Fruit fly (Drosophila melanogaster): Measurements from ENCODE around the gene rtp.

Gene rtp

dm6 chr3R:5223839-5224238, 13.3 kb downstream of the rtp start, which contains the start of gene CG14664:
Gene CG14664, plus strand, starts transcription at chr3R:5224139.
- 0 out of 2 replicates have a peak, but pooled peaks have one; percentile 11 for TF ChIP-seq MBD-R2 (GFP tag; IDR thresholded peaks at IDR 0.05)
- no peak for TF ChIP-seq maf-S (GFP tag; optimal IDR thresholded peaks at IDR 0.05)
- no peak for TF ChIP-seq pum (GFP tag; optimal IDR thresholded peaks at IDR 0.05)
- no peak for TF ChIP-seq CG34376 (GFP tag; optimal IDR thresholded peaks at IDR 0.05)

DNA sequence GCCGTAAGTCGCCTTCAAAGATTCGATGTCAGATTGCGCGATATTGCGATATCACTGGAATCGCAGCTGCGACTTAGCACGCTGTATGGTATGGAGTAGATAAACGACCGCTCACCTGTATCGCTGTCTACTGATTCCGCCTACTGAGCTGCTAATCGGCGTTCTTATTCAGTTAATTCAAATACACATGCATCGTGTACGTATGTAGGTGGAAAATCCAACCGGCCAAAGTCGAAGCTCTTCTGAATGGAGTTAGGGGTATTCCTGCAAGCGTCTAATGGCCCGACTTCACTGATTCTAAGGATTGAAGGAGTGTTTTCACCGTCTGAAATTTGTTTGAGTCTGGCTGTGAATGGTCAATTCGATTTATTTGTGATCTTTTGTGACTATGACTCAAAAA, 14.0 kb downstream of the rtp start, which contains the start of gene CG2604:
Gene CG2604, minus strand, starts transcription at position 231 of the 400 bp plus-strand sequence.
- TF ChIP-seq nerfin-1 (tag; optimal IDR thresholded peaks at IDR 0.05) = no peak
- peak; percentile 61 for TF ChIP-seq CG15514 (GFP tag; optimal IDR thresholded peaks at IDR 0.05)
- 0 out of 3 replicates have a peak, but pooled peaks have one; percentile 28 for TF ChIP-seq CG2199 (GFP tag; IDR thresholded peaks at IDR 0.05)
- TF ChIP-seq Eip74EF (GFP tag; optimal IDR thresholded peaks at IDR 0.05) = peak in 1 of 2 experiments; percentile 57
- no peak for TF ChIP-seq her (GFP tag; optimal IDR thresholded peaks at IDR 0.05)
- no peak for TF ChIP-seq toy (GFP tag; IDR thresholded peaks at IDR 0.05)
- no peak for TF ChIP-seq Opbp (GFP tag; IDR thresholded peaks at IDR 0.05; ENCODE audit: partially characterized antibody)
- TF ChIP-seq CG18764 (GFP tag; optimal IDR thresholded peaks at IDR 0.05) = no peak
- TF ChIP-seq CG1024 (GFP tag; IDR thresholded peaks at IDR 0.05) = peak; percentile 53
- peak in 1 of 2 experiments; percentile 28 for TF ChIP-seq Dfd (GFP tag; optimal IDR thresholded peaks at IDR 0.05)
- peak; percentile 92 for TF ChIP-seq CG7357 (GFP tag; IDR thresholded peaks at IDR 0.05)
- no peak for TF ChIP-seq Lpt (GFP tag; optimal IDR thresholded peaks at IDR 0.05)
- no peak for TF ChIP-seq H15 (GFP tag; IDR thresholded peaks at IDR 0.05)
- peak; percentile 50 for TF ChIP-seq Drgx (GFP tag; IDR thresholded peaks at IDR 0.05)
- peak; percentile 29; the same call in 1 of the 2 replicates for TF ChIP-seq MBD-R2 (GFP tag; IDR thresholded peaks at IDR 0.05)
- TF ChIP-seq gfzf (GFP tag; optimal IDR thresholded peaks at IDR 0.05) = peak; percentile 31
- peak; percentile 82 for TF ChIP-seq grn (GFP tag; optimal IDR thresholded peaks at IDR 0.05)
- no peak for TF ChIP-seq ranshi (GFP tag; IDR thresholded peaks at IDR 0.05)
- no peak for TF ChIP-seq Dll (GFP tag; IDR thresholded peaks at IDR 0.05; ENCODE audit: partially characterized antibody)
- TF ChIP-seq CG1603 (tag; optimal IDR thresholded peaks at IDR 0.05) = peak; percentile 31
- TF ChIP-seq Elba2 (GFP tag; optimal IDR thresholded peaks at IDR 0.05) = peak; percentile 50
- peak; percentile 74 for TF ChIP-seq Med (GFP tag)
- peak; percentile 49 for TF ChIP-seq exex (tag; optimal IDR thresholded peaks at IDR 0.05)
- no peak for TF ChIP-seq CG1792 (GFP tag; optimal IDR thresholded peaks at IDR 0.05)
- TF ChIP-seq odd (GFP tag; optimal IDR thresholded peaks at IDR 0.05) = no peak
- TF ChIP-seq CG32532 (GFP tag; IDR thresholded peaks at IDR 0.05) = 0 out of 2 replicates have a peak, but pooled peaks have one; percentile 44
- no peak for TF ChIP-seq Mrtf (GFP tag; IDR thresholded peaks at IDR 0.05)
- peak; percentile 23 for TF ChIP-seq sug (tag; optimal IDR thresholded peaks at IDR 0.05)
- 0 out of 2 replicates have a peak, but pooled peaks have one; percentile 13 for TF ChIP-seq sob (GFP tag; IDR thresholded peaks at IDR 0.05)
- no peak for TF ChIP-seq CG14014 (GFP tag; IDR thresholded peaks at IDR 0.05)
- no peak for TF ChIP-seq Taf1 (GFP tag; IDR thresholded peaks at IDR 0.05)
- peak; percentile 10 for TF ChIP-seq HmgZ (tag; optimal IDR thresholded peaks at IDR 0.05)
- peak; percentile 35 for TF ChIP-seq CG34376 (GFP tag; optimal IDR thresholded peaks at IDR 0.05)
- TF ChIP-seq Sox102F (GFP tag; optimal IDR thresholded peaks at IDR 0.05) = no peak
- TF ChIP-seq CG30020 (tag; optimal IDR thresholded peaks at IDR 0.05) = peak; percentile 79
- no peak for TF ChIP-seq Doc2 (GFP tag; IDR thresholded peaks at IDR 0.05)
- no peak for TF ChIP-seq zf30C (GFP tag; optimal IDR thresholded peaks at IDR 0.05)
- TF ChIP-seq Rfx (GFP tag; IDR thresholded peaks at IDR 0.05) = no peak
- TF ChIP-seq CG11085 (GFP tag; IDR thresholded peaks at IDR 0.05) = no peak
- peak; percentile 68 for TF ChIP-seq row (GFP tag; IDR thresholded peaks at IDR 0.05)
- TF ChIP-seq ssp (GFP tag; IDR thresholded peaks at IDR 0.05) = peak; percentile 94
- peak; percentile 31 for TF ChIP-seq mirr (GFP tag; optimal IDR thresholded peaks at IDR 0.05)
- no peak for TF ChIP-seq gem (tag; optimal IDR thresholded peaks at IDR 0.05)
- TF ChIP-seq BEAF-32 (GFP tag; optimal IDR thresholded peaks at IDR 0.05) = peak; percentile 2
- TF ChIP-seq dan (GFP tag; IDR thresholded peaks at IDR 0.05) = no peak
- TF ChIP-seq CG4707 (GFP tag; optimal IDR thresholded peaks at IDR 0.05) = no peak
- TF ChIP-seq emc (GFP tag; optimal IDR thresholded peaks at IDR 0.05) = no peak
